Worm (Caenorhabditis elegans): ENCODE data around the gene nhr-145.
"Not testable (repeated sequence)": the region's sequence is repeated elsewhere in the genome, so short reads cannot be mapped to it uniquely, and the experiment has no call there.

ce11 chrV:19100663-19101062 is 13.1 kb downstream of the nhr-145 start:
- TF ChIP-seq med-1 (GFP tag; optimal IDR thresholded peaks at IDR 0.05; ENCODE audit: insufficient read depth); tab-1 (GFP tag; IDR thresholded peaks at IDR 0.05): not testable (repeated sequence)

All from whole organism, midembryonic.